Fruit fly (Drosophila melanogaster) whole organism, embryonic: ENCODE results near the gene Dlip2.
A peak's percentile ranks its signal among the peaks of the same experiment; 100 is the strongest.

ENCODE experiments used
- B-H2 ChIP-seq: fragments of 200-800 bp; sonication (Bioruptor generic); optimal IDR thresholded peaks from 2 replicates; lab custom pipeline; 2018; ENCODE audit warnings: missing biosample characterization, mild to moderate bottlenecking, missing genetic modification characterization
- Bgb ChIP-seq: fragments of 200-800 bp; sonication (Bioruptor generic); IDR thresholded peaks from 2 replicates; pipeline ENCODE4 v1.3.6; 2022; ENCODE audit warnings: missing biosample characterization, missing genetic modification characterization; ENCODE audit not compliant: partially characterized antibody
- CG11247 ChIP-seq: fragments of 200-800 bp; sonication (Bioruptor generic); IDR thresholded peaks from 2 replicates; pipeline ENCODE4 v1.3.6; 2022; ENCODE audit warnings: missing biosample characterization, missing genetic modification characterization
- CG11504 ChIP-seq: fragments of 200-800 bp; sonication (Bioruptor generic); optimal IDR thresholded peaks from 3 replicates; lab custom pipeline; 2019; ENCODE audit warnings: missing biosample characterization, mild to moderate bottlenecking, missing genetic modification characterization, moderate library complexity
- CG12104 ChIP-seq: fragments of 200-800 bp; sonication (Bioruptor generic); optimal IDR thresholded peaks from 3 replicates; lab custom pipeline; 2016; ENCODE audit warnings: missing biosample characterization, missing genetic modification characterization
- CG12219 ChIP-seq: fragments of 200-800 bp; sonication (Bioruptor generic); optimal IDR thresholded peaks from 3 replicates; lab custom pipeline; 2018; ENCODE audit warnings: missing biosample characterization, mild to moderate bottlenecking, missing genetic modification characterization
- CG13894 ChIP-seq: fragments of 200-800 bp; sonication (Bioruptor generic); optimal IDR thresholded peaks from 3 replicates; lab custom pipeline; 2018; ENCODE audit warnings: missing biosample characterization, mild to moderate bottlenecking, missing genetic modification characterization, moderate library complexity
- CG15011 ChIP-seq: fragments of 200-800 bp; sonication (Bioruptor generic); optimal IDR thresholded peaks from 3 replicates; lab custom pipeline; 2018; ENCODE audit warnings: missing biosample characterization, mild to moderate bottlenecking, missing genetic modification characterization
- CG15269 ChIP-seq: fragments of 200-800 bp; sonication (Bioruptor generic); optimal IDR thresholded peaks from 2 replicates; lab custom pipeline; 2018; ENCODE audit warnings: missing biosample characterization, mild to moderate bottlenecking, missing genetic modification characterization, moderate library complexity
- CG1602 ChIP-seq: fragments of 200-800 bp; sonication (Bioruptor generic); optimal IDR thresholded peaks from 3 replicates; lab custom pipeline; 2016; ENCODE audit warnings: missing biosample characterization, missing genetic modification characterization
- CG2120 ChIP-seq: fragments of 200-800 bp; sonication (Bioruptor generic); optimal IDR thresholded peaks from 3 replicates; lab custom pipeline; 2016; ENCODE audit warnings: missing biosample characterization, missing genetic modification characterization
- CG31388 ChIP-seq: fragments of 200-800 bp; sonication (Bioruptor generic); optimal IDR thresholded peaks from 2 replicates; lab custom pipeline; 2016; ENCODE audit warnings: missing biosample characterization, missing genetic modification characterization
- CG32767 ChIP-seq: fragments of 200-800 bp; sonication (Bioruptor generic); IDR thresholded peaks from 2 replicates; pipeline ENCODE4 v1.3.6; 2022; ENCODE audit warnings: missing biosample characterization, missing genetic modification characterization
- CG32772 ChIP-seq: fragments of 200-800 bp; sonication (Bioruptor generic); IDR thresholded peaks from 2 replicates; pipeline ENCODE4 v1.3.6; 2022; ENCODE audit warnings: missing biosample characterization, missing genetic modification characterization
- CG34224 ChIP-seq: fragments of 200-800 bp; sonication (Bioruptor generic); IDR thresholded peaks from 3 replicates; pipeline ENCODE4 v1.3.6; 2022; ENCODE audit warnings: missing biosample characterization, missing genetic modification characterization; ENCODE audit not compliant: partially characterized antibody
- CG6683 ChIP-seq: fragments of 200-800 bp; sonication (Bioruptor generic); optimal IDR thresholded peaks from 2 replicates; lab custom pipeline; 2017; ENCODE audit warnings: missing biosample characterization, mild to moderate bottlenecking, missing genetic modification characterization, missing genetic modification reagents
- CG9215 ChIP-seq: fragments of 200-800 bp; sonication (Bioruptor generic); IDR thresholded peaks from 2 replicates; pipeline ENCODE4 v1.3.6; 2022; ENCODE audit warnings: missing biosample characterization, missing genetic modification characterization
- Doc2 ChIP-seq: fragments of 200-800 bp; sonication (Bioruptor generic); IDR thresholded peaks from 2 replicates; pipeline ENCODE4 v1.3.6; 2022; ENCODE audit warnings: missing biosample characterization, missing genetic modification characterization
- E2f1 ChIP-seq: fragments of 200-800 bp; sonication (Bioruptor generic); IDR thresholded peaks from 2 replicates; pipeline ENCODE4 v1.3.6; 2022; ENCODE audit warnings: missing biosample characterization, missing genetic modification characterization
- Fer1 ChIP-seq: fragments of 200-800 bp; sonication (Bioruptor generic); optimal IDR thresholded peaks from 2 replicates; lab custom pipeline; 2017; ENCODE audit warnings: missing biosample characterization, mild to moderate bottlenecking, missing genetic modification characterization
- H2.0 ChIP-seq: fragments of 200-800 bp; sonication (Bioruptor generic); IDR thresholded peaks from 2 replicates; pipeline ENCODE4 v1.3.6; 2022; ENCODE audit warnings: missing biosample characterization, missing genetic modification characterization
- Hmx ChIP-seq: fragments of 200-800 bp; sonication (Bioruptor generic); optimal IDR thresholded peaks from 2 replicates; lab custom pipeline; 2016; ENCODE audit warnings: missing biosample characterization, missing genetic modification characterization
- Nf-YB ChIP-seq: fragments of 200-800 bp; sonication (Bioruptor generic); optimal IDR thresholded peaks from 3 replicates; lab custom pipeline; 2019; ENCODE audit warnings: missing biosample characterization, mild to moderate bottlenecking, missing genetic modification characterization, moderate library complexity
- Sry-δ ChIP-seq: fragments of 200-800 bp; sonication (Bioruptor generic); optimal IDR thresholded peaks from 2 replicates; lab custom pipeline; 2016; ENCODE audit warnings: missing biosample characterization, missing genetic modification characterization
- Usf ChIP-seq: fragments of 200-800 bp; sonication (Bioruptor generic); optimal IDR thresholded peaks from 2 replicates; lab custom pipeline; 2017; ENCODE audit warnings: missing genotype, missing biosample characterization, missing genetic modification characterization
- ash1 ChIP-seq: fragments of 200-800 bp; sonication (Bioruptor generic); optimal IDR thresholded peaks from 2 replicates; lab custom pipeline; 2018; ENCODE audit warnings: missing biosample characterization, mild to moderate bottlenecking, missing genetic modification characterization
- cad ChIP-seq: fragments of >200 bp; optimal IDR thresholded peaks from 2 replicates; lab custom pipeline; 2017; ENCODE audit warnings: missing biosample characterization, missing genetic modification characterization
- chif ChIP-seq, 2 experiments: fragments of 200-800 bp; sonication (Bioruptor generic); optimal IDR thresholded peaks; 3 replicates each; lab custom pipeline; 2016; ENCODE audit warnings: missing biosample characterization in 2 of 2, missing genetic modification characterization in 2 of 2
- crol ChIP-seq: fragments of 200-800 bp; sonication (Bioruptor generic); IDR thresholded peaks from 2 replicates; pipeline ENCODE4 v1.3.6; 2022; ENCODE audit warnings: missing biosample characterization, missing genetic modification characterization
- crp ChIP-seq, 2 experiments: fragments of 200-800 bp; sonication (Bioruptor generic); optimal IDR thresholded peaks; 2 replicates in 1 of 2; 3 replicates in 1 of 2; lab custom pipeline; 2017; ENCODE audit warnings: missing biosample characterization in 2 of 2, missing genetic modification characterization in 2 of 2, mild to moderate bottlenecking in 1 of 2, moderate library complexity in 1 of 2
- dimm ChIP-seq: fragments of 200-800 bp; sonication (Bioruptor generic); IDR thresholded peaks from 2 replicates; pipeline ENCODE4 v1.3.6; 2022; ENCODE audit warnings: missing biosample characterization, missing genetic modification characterization
- eyg ChIP-seq: fragments of 200-800 bp; sonication (Bioruptor generic); optimal IDR thresholded peaks from 3 replicates; lab custom pipeline; 2016; ENCODE audit warnings: missing biosample characterization, missing genetic modification characterization
- fd3F ChIP-seq: fragments of 200-800 bp; sonication (Bioruptor generic); optimal IDR thresholded peaks from 2 replicates; lab custom pipeline; 2018; ENCODE audit warnings: missing biosample characterization, mild to moderate bottlenecking, missing genetic modification characterization, moderate library complexity
- fd64A ChIP-seq: fragments of 200-800 bp; sonication (Bioruptor generic); optimal IDR thresholded peaks from 3 replicates; lab custom pipeline; 2018; ENCODE audit warnings: missing biosample characterization, mild to moderate bottlenecking, missing genetic modification characterization
- fd96Cb ChIP-seq: fragments of 200-800 bp; sonication (Bioruptor generic); optimal IDR thresholded peaks from 2 replicates; lab custom pipeline; 2018; ENCODE audit warnings: missing biosample characterization, mild to moderate bottlenecking, missing genetic modification characterization, moderate library complexity
- fru ChIP-seq: fragments of >200 bp; optimal IDR thresholded peaks from 2 replicates; lab custom pipeline; 2017
- fu2 ChIP-seq: fragments of 200-800 bp; sonication (Bioruptor generic); optimal IDR thresholded peaks from 2 replicates; lab custom pipeline; 2016; ENCODE audit warnings: missing biosample characterization, missing genetic modification characterization
- gro ChIP-seq: fragments of 200-800 bp; sonication (Bioruptor generic); optimal IDR thresholded peaks from 2 replicates; lab custom pipeline; 2016; ENCODE audit warnings: missing biosample characterization, missing genetic modification characterization
- gsb ChIP-seq: fragments of 200-800 bp; sonication (Bioruptor generic); IDR thresholded peaks from 2 replicates; pipeline ENCODE4 v1.3.6; 2022; ENCODE audit warnings: missing biosample characterization, missing genetic modification characterization
- h ChIP-seq: fragments of >200 bp; optimal IDR thresholded peaks from 2 replicates; lab custom pipeline; 2017
- hbn ChIP-seq: fragments of 200-800 bp; sonication (Bioruptor generic); IDR thresholded peaks from 2 replicates; pipeline ENCODE4 v1.3.6; 2022; ENCODE audit warnings: missing biosample characterization, missing genetic modification characterization; ENCODE audit not compliant: partially characterized antibody
- hth ChIP-seq: fragments of >200 bp; optimal IDR thresholded peaks from 2 replicates; lab custom pipeline; 2017; ENCODE audit warnings: inconsistent platforms
- ind ChIP-seq: fragments of 200-800 bp; sonication (Bioruptor generic); optimal IDR thresholded peaks from 3 replicates; lab custom pipeline; 2016; ENCODE audit warnings: missing biosample characterization, missing genetic modification characterization
- lmd ChIP-seq: fragments of 200-800 bp; sonication (Bioruptor generic); IDR thresholded peaks from 2 replicates; pipeline ENCODE4 v1.3.6; 2022; ENCODE audit warnings: missing biosample characterization, missing genetic modification characterization
- luna ChIP-seq: fragments of 200-800 bp; sonication (Bioruptor generic); optimal IDR thresholded peaks from 2 replicates; lab custom pipeline; 2016; ENCODE audit warnings: missing biosample characterization, missing genetic modification characterization
- otp ChIP-seq: fragments of 200-800 bp; sonication (Bioruptor generic); IDR thresholded peaks from 3 replicates; pipeline ENCODE4, ENCODE4 v1.3.6; 2022; ENCODE audit warnings: missing biosample characterization, missing genetic modification characterization
- psq ChIP-seq: fragments of 200-800 bp; sonication (Bioruptor generic); optimal IDR thresholded peaks from 2 replicates; lab custom pipeline; 2017; ENCODE audit warnings: missing biosample characterization, missing genetic modification characterization
- row ChIP-seq: fragments of 200-800 bp; sonication (Bioruptor generic); IDR thresholded peaks from 3 replicates; pipeline ENCODE4 v1.3.6; 2022; ENCODE audit warnings: missing biosample characterization, missing genetic modification characterization
- trh ChIP-seq: fragments of 200-800 bp; sonication (Bioruptor generic); optimal IDR thresholded peaks from 2 replicates; lab custom pipeline; 2016; ENCODE audit warnings: missing biosample characterization, missing genetic modification characterization
- unpg ChIP-seq: fragments of 200-800 bp; sonication (Bioruptor generic); optimal IDR thresholded peaks from 3 replicates; lab custom pipeline; 2018; ENCODE audit warnings: missing biosample characterization, mild to moderate bottlenecking, missing genetic modification characterization, moderate library complexity
- vvl ChIP-seq: fragments of 200-800 bp; sonication (Bioruptor generic); IDR thresholded peaks from 2 replicates; pipeline ENCODE4 v1.3.6; 2022; ENCODE audit warnings: missing biosample characterization, missing genetic modification characterization

Gene Dlip2

DNA sequence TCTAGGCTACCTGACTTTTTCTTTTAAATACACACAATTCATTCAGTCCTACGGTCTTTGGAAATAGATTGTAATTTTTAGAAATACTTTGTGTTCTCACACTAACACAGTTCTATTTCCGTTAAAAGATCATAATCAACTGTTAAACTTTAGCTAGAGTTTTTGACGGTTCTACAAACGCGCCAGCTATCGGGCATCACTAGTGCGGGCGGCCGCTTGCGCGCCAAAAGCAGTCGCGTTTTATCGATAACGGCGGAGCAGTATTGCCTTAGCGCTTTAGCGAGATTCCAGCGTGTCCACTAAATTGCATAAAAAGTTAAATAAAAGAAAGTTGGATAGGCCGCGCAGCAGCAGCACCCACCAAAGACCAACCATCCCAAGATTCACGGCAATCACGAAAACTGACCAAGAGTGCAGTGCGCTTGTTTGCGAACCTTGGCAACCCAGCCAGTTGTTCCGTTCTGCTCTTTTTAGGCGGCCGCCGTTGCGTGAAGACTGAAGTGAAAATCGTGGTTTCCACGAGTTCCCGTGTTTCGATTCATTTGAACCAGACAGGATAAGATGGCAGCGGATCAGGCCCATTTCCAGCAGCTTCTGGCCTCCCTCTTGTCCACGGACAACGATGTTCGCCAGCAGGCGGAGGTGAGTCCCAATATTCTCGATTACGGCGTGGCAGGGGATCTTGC lies 3.8 kb upstream of the Dlip2 start, which contains the start of gene Karybeta3 (continued):
- TF ChIP-seq CG11247 (peak; percentile 61; the same call in 1 of the 2 replicates), lmd (GFP tag; lab: Robert Waterston, UW) (peak; percentile 64), CG32772 (GFP tag; lab: Robert Waterston, UW) (peak; percentile 44), Hmx (GFP tag; lab: Kevin White, UChicago) (no peak), CG13894 (peak; percentile 48), CG31388 (no peak), fu2 (GFP tag; lab: Kevin White, UChicago) (peak; percentile 76), CG1602 (peak; percentile 51), ind (GFP tag; lab: Kevin White, UChicago) (peak; percentile 80), unpg (peak; percentile 66), Doc2 (no peak), gsb (GFP tag; lab: Robert Waterston, UW) (peak; percentile 53; the same call in 1 of the 2 replicates), crol (GFP tag; lab: Robert Waterston, UW) (0 out of 2 replicates have a peak, but pooled peaks have one; percentile 27), Fer1 (peak; percentile 85), Usf (GFP tag; lab: Kevin White, UChicago) (no peak), CG11504 (tag; lab: Kevin White, UChicago) (no peak), cad (GFP tag; lab: Kevin White, UChicago) (no peak), Nf-YB (peak; percentile 38), crp (GFP tag; optimal IDR thresholded peaks at IDR 0.05; lab: Kevin White, UChicago) (peak in 1 of 2 experiments; percentile 55), fd64A (GFP tag; lab: Kevin White, UChicago) (peak; percentile 34), row (GFP tag; lab: Robert Waterston, UW) (peak; percentile 83), E2f1 (GFP tag; lab: Robert Waterston, UW) (peak; percentile 94), vvl (GFP tag; lab: Robert Waterston, UW) (peak; percentile 89), CG12104 (GFP tag; lab: Kevin White, UChicago) (peak; percentile 18), gro (GFP tag; lab: Kevin White, UChicago) (peak; percentile 87), ash1 (GFP tag; lab: Kevin White, UChicago) (no peak), CG9215 (peak; percentile 61), dimm (no peak), CG6683 (GFP tag; lab: Kevin White, UChicago) (peak; percentile 34), hbn (GFP tag; lab: Robert Waterston, UW) (peak; percentile 57; the same call in 1 of the 2 replicates), CG2120 (GFP tag; lab: Kevin White, UChicago) (peak; percentile 84), h (no peak), trh (GFP tag; lab: Kevin White, UChicago) (no peak), luna (GFP tag; lab: Kevin White, UChicago) (peak; percentile 64), CG32767 (GFP tag; lab: Robert Waterston, UW) (peak; percentile 65; the same call in 1 of the 2 replicates), hth (lab: Kevin White, UChicago) (no peak), fd3F (GFP tag; lab: Kevin White, UChicago) (peak; percentile 18), Sry-δ (peak; percentile 81), psq (GFP tag; lab: Kevin White, UChicago) (no peak), B-H2 (GFP tag; lab: Kevin White, UChicago) (peak; percentile 76), Bgb (peak; percentile 73), CG15269 (tag; lab: Kevin White, UChicago) (peak; percentile 64), chif (GFP tag; optimal IDR thresholded peaks at IDR 0.05; lab: Kevin White, UChicago) (peak; percentile 56 to 74), fd96Cb (tag; lab: Kevin White, UChicago) (peak; percentile 28), otp (peak; percentile 55; the same call in 2 of the 3 replicates), CG15011 (GFP tag; lab: Kevin White, UChicago) (no peak), CG12219 (GFP tag; lab: Kevin White, UChicago) (peak; percentile 32), fru (lab: Kevin White, UChicago) (no peak), eyg (peak; percentile 70), CG34224 (GFP tag; lab: Robert Waterston, UW) (peak; percentile 45; the same call in 2 of the 3 replicates), H2.0 (GFP tag; lab: Robert Waterston, UW) (peak; percentile 73)
